Fruit fly (Drosophila melanogaster): ENCODE measurements around the gene CG12483.

The CG12483 gene

DNA sequence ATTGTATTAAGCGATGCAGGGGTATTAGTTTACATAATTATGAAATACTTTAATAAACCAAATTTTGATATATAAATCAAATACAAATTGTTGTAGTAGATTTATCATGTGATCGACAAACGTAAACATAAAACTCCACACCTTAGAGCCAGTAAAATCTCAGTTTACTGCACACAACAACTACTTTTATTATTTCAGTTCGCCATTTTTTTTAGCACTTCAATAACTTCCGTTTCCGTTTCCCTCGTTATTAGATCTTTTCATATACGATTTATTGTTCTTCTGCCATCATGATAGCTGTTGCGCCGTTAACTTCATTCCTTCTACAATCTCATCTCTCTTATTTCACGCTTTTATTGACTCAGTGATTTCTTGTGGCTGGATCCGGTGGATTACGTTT is 22.9 kb downstream of the CG12483 start, which contains the start of gene CG13405:
Gene CG13405 (minus strand): TSS at position 101 of the 400 bp plus-strand sequence.
- TF ChIP-seq Ets21C (GFP tag; optimal IDR thresholded peaks at IDR 0.05) (no peak), CG6163 (GFP tag; IDR thresholded peaks at IDR 0.05) (no peak), CG16779 (tag; optimal IDR thresholded peaks at IDR 0.05) (no peak), salr (GFP tag; optimal IDR thresholded peaks at IDR 0.05) (no peak), Hr39 (GFP tag; optimal IDR thresholded peaks at IDR 0.05) (no peak), CG8632 (GFP tag; optimal IDR thresholded peaks at IDR 0.05) (no peak), Blimp-1 (GFP tag; optimal IDR thresholded peaks at IDR 0.05) (no peak), achi (GFP tag; optimal IDR thresholded peaks at IDR 0.05) (no peak), dac (GFP tag; optimal IDR thresholded peaks at IDR 0.05) (no peak), CG3919 (GFP tag; optimal IDR thresholded peaks at IDR 0.05) (no peak), Sox15 (GFP tag; optimal IDR thresholded peaks at IDR 0.05) (no peak)

DNA sequence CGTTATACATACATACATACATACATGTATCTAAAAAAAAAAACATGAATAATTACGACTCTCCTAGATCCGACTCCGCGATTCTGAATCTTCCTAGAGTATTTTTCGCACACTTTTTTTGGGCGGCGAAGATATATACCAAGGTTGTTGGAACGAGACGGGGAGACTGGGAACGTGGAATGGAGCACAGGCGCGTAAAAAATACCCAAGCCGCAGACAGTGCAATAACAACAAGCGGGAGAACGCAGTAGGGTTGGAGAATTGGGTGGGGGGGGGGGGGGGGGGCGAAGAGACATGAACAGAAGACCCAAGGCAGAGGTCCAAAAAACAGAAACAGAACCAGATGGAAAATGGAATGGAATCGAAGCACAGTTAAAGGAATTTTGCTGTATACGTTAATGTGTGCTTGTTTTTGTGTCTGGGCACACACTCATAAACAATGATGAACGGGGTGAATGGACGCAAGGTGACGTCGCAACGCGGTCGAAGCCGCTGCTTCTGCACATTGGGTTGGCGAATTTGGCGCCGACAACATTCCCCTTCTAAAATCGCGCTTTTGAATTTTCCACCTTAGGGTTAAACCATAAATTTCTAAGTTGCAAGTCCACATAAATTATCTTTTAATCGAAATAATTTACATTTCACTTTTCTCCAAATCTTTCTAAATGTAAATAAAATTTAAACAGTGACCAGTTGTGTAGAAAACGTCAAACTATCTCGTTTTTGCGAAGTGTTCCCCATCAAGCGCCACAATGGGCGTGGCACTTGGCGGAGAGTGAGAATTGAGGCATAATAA is 24.6 kb downstream of the CG12483 start:
- TF ChIP-seq CG34406 (GFP tag; optimal IDR thresholded peaks at IDR 0.05) (peak; percentile 30), Smox (GFP tag; optimal IDR thresholded peaks at IDR 0.05) (peak; percentile 70), CG6792 (GFP tag; optimal IDR thresholded peaks at IDR 0.05) (peak; percentile 21), CG10631 (GFP tag; optimal IDR thresholded peaks at IDR 0.05) (peak; percentile 31), CG1621 (tag; optimal IDR thresholded peaks at IDR 0.05) (peak; percentile 18), eg (GFP tag; IDR thresholded peaks at IDR 0.05) (0 out of 3 replicates have a peak, but pooled peaks have one; percentile 37), Eip75B (GFP tag; optimal IDR thresholded peaks at IDR 0.05) (peak; percentile 75), CG15336 (GFP tag; IDR thresholded peaks at IDR 0.05) (no peak), Sox14 (GFP tag; optimal IDR thresholded peaks at IDR 0.05) (peak; percentile 83), CG31627 (GFP tag; optimal IDR thresholded peaks at IDR 0.05) (peak; percentile 83), dac (GFP tag; optimal IDR thresholded peaks at IDR 0.05) (no peak), Gug (GFP tag; IDR thresholded peaks at IDR 0.05) (no peak; the same call in 1 of the 2 replicates), CG9139 (GFP tag; optimal IDR thresholded peaks at IDR 0.05) (no peak), esn (GFP tag; optimal IDR thresholded peaks at IDR 0.05) (peak; percentile 73), spab (GFP tag; optimal IDR thresholded peaks at IDR 0.05) (peak; percentile 71), achi (GFP tag; optimal IDR thresholded peaks at IDR 0.05) (peak; percentile 68), cyc (GFP tag; optimal IDR thresholded peaks at IDR 0.05) (peak; percentile 71), Ets21C (GFP tag; optimal IDR thresholded peaks at IDR 0.05) (peak; percentile 47), net (GFP tag; optimal IDR thresholded peaks at IDR 0.05) (peak; percentile 40), OdsH (GFP tag; optimal IDR thresholded peaks at IDR 0.05) (peak; percentile 71), ss (GFP tag; optimal IDR thresholded peaks at IDR 0.05) (peak; percentile 39 to 45), CG6854 (GFP tag; optimal IDR thresholded peaks at IDR 0.05) (no peak), svp (GFP tag) (peak; percentile 86), pdm3 (GFP tag; optimal IDR thresholded peaks at IDR 0.05) (peak; percentile 66), CG3919 (GFP tag; optimal IDR thresholded peaks at IDR 0.05) (peak; percentile 68), CG11762 (GFP tag; optimal IDR thresholded peaks at IDR 0.05; ENCODE audit: insufficient read depth) (peak; percentile 20), topi (GFP tag; optimal IDR thresholded peaks at IDR 0.05) (peak; percentile 84), Met (GFP tag; optimal IDR thresholded peaks at IDR 0.05) (peak; percentile 81), CG8632 (GFP tag; optimal IDR thresholded peaks at IDR 0.05) (peak; percentile 58), Blimp-1 (GFP tag; optimal IDR thresholded peaks at IDR 0.05) (peak; percentile 33), CG3032 (tag; optimal IDR thresholded peaks at IDR 0.05) (peak; percentile 74), Hr39 (GFP tag; optimal IDR thresholded peaks at IDR 0.05) (peak; percentile 81), fd59A (GFP tag; optimal IDR thresholded peaks at IDR 0.05) (peak; percentile 76), Sox102F (GFP tag; optimal IDR thresholded peaks at IDR 0.05) (peak; percentile 84), Hr4 (GFP tag; optimal IDR thresholded peaks at IDR 0.05) (peak; percentile 36), CG11294 (GFP tag; IDR thresholded peaks at IDR 0.05) (no peak), Ets96B (tag; optimal IDR thresholded peaks at IDR 0.05) (peak; percentile 73), CG6276 (GFP tag; optimal IDR thresholded peaks at IDR 0.05) (peak; percentile 7), CG10669 (GFP tag; optimal IDR thresholded peaks at IDR 0.05) (peak; percentile 68), vri (GFP tag; optimal IDR thresholded peaks at IDR 0.05) (peak; percentile 76), CG7368 (GFP tag; optimal IDR thresholded peaks at IDR 0.05) (peak; percentile 58), acj6 (GFP tag; optimal IDR thresholded peaks at IDR 0.05) (peak; percentile 75), CG16779 (tag; optimal IDR thresholded peaks at IDR 0.05) (peak; percentile 27), Sox15 (GFP tag; optimal IDR thresholded peaks at IDR 0.05) (peak; percentile 25)
